Worm (Caenorhabditis elegans) whole organism, early embryonic: ENCODE data around the gene fipr-4.

Source experiments
- B0310.2 ChIP-seq: sonication (generic microtip); optimal IDR thresholded peaks from 2 replicates; lab custom pipeline; 2016; ENCODE audit warnings: mild to moderate bottlenecking, missing genetic modification characterization, missing compliant biosample characterization
- F13C5.2 ChIP-seq: sonication (generic microtip); optimal IDR thresholded peaks from 2 replicates; lab custom pipeline; 2017; ENCODE audit warnings: mild to moderate bottlenecking, missing genetic modification characterization, inconsistent platforms, missing compliant biosample characterization
- aly-1 ChIP-seq: sonication (generic microtip); optimal IDR thresholded peaks from 2 replicates; lab custom pipeline; 2016; ENCODE audit warnings: missing genetic modification characterization, missing compliant biosample characterization
- ama-1 ChIP-seq: fragments of 150-350 bp; optimal IDR thresholded peaks from 2 replicates; lab custom pipeline; 2014
- ceh-13 ChIP-seq: fragments of 200-800 bp; sonication (Bioruptor generic); optimal IDR thresholded peaks from 2 replicates; lab custom pipeline; 2018; ENCODE audit warnings: mild to moderate bottlenecking, missing genetic modification characterization, missing compliant biosample characterization
- ceh-36 ChIP-seq: sonication (generic microtip); optimal IDR thresholded peaks from 2 replicates; lab custom pipeline; 2016; ENCODE audit warnings: missing genetic modification characterization, inconsistent platforms, missing compliant biosample characterization
- ets-7 ChIP-seq: sonication (generic microtip); optimal IDR thresholded peaks from 2 replicates; lab custom pipeline; 2016; ENCODE audit warnings: missing genotype, missing genetic modification characterization, missing compliant biosample characterization
- flt-1 ChIP-seq: fragments of 200-800 bp; sonication (Bioruptor generic); IDR thresholded peaks from 2 replicates; pipeline ENCODE4 v1.3.6; 2022; ENCODE audit warnings: missing genetic modification characterization, missing compliant biosample characterization
- hmbx-1 ChIP-seq: sonication (generic microtip); optimal IDR thresholded peaks from 2 replicates; lab custom pipeline; 2016; ENCODE audit warnings: mild to moderate bottlenecking, missing genetic modification characterization, missing compliant biosample characterization
- hmg-4 ChIP-seq: fragments of 200-800 bp; sonication (Bioruptor generic); optimal IDR thresholded peaks from 2 replicates; lab custom pipeline; 2018; ENCODE audit warnings: mild to moderate bottlenecking, missing genetic modification characterization, missing compliant biosample characterization
- hnd-1 ChIP-seq: sonication (generic microtip); optimal IDR thresholded peaks from 2 replicates; lab custom pipeline; 2016; ENCODE audit warnings: missing genetic modification characterization, missing compliant biosample characterization
- pes-1 ChIP-seq: fragments of 200-800 bp; sonication (Bioruptor generic); IDR thresholded peaks from 2 replicates; pipeline ENCODE4 v1.3.6; 2022; ENCODE audit warnings: missing genetic modification reagents, missing genetic modification characterization, missing compliant biosample characterization
- scrt-1 ChIP-seq: fragments of 200-800 bp; sonication (Bioruptor generic); IDR thresholded peaks from 2 replicates; pipeline ENCODE4 v1.3.6; 2022; ENCODE audit warnings: missing genetic modification characterization, missing compliant biosample characterization
- sea-1 ChIP-seq: fragments of 200-800 bp; sonication (Bioruptor generic); conservative IDR thresholded peaks from 2 replicates; pipeline ENCODE4 v1.3.6; 2022; ENCODE audit warnings: missing genetic modification characterization, missing compliant biosample characterization
- tbx-11 ChIP-seq: fragments of 200-800 bp; sonication (Bioruptor generic); IDR thresholded peaks from 2 replicates; pipeline ENCODE4 v1.3.6; 2022; ENCODE audit warnings: missing genetic modification characterization, missing compliant biosample characterization
- tbx-37 ChIP-seq: fragments of 200-800 bp; sonication (Bioruptor generic); conservative IDR thresholded peaks from 2 replicates; pipeline ENCODE4 v1.3.6; 2022; ENCODE audit warnings: missing genetic modification reagents, missing genetic modification characterization, missing compliant biosample characterization
- tra-4 ChIP-seq: sonication (generic microtip); optimal IDR thresholded peaks from 2 replicates; lab custom pipeline; 2017; ENCODE audit warnings: missing genetic modification characterization, missing compliant biosample characterization

Gene fipr-4

ce11 chrV:10248255-10248979 lies 20.2 kb upstream of the fipr-4 start, which contains the start of gene akt-1:
Gene akt-1 (plus strand): TSS chrV:10248905.
- TF ChIP-seq sea-1 (GFP tag; lab: Robert Waterston, UW) (no peak), pes-1 (GFP tag; lab: Robert Waterston, UW) (no peak), tbx-11 (no peak), tra-4 (tag; lab: Kevin White, UChicago) (no peak), ceh-13 (no peak), ets-7 (no peak), hnd-1 (no peak), ceh-36 (tag; lab: Kevin White, UChicago) (no peak), scrt-1 (no peak), B0310.2 (no peak), hmg-4 (GFP tag; lab: Kevin White, UChicago) (no peak), ama-1 (lab: Kevin White, UChicago) (no peak), F13C5.2 (tag; lab: Kevin White, UChicago) (no peak), flt-1 (GFP tag; lab: Robert Waterston, UW) (no peak), hmbx-1 (tag; lab: Kevin White, UChicago) (no peak), tbx-37 (GFP tag; lab: Robert Waterston, UW) (no peak), aly-1 (tag; lab: Kevin White, UChicago) (no peak)

- TF ChIP-seq B0310.2, result no peak
- TF ChIP-seq ets-7, result no peak
- no peak for TF ChIP-seq F13C5.2 (tag; lab: Kevin White, UChicago)
- TF ChIP-seq hmg-4 (GFP tag; lab: Kevin White, UChicago), result no peak
- TF ChIP-seq sea-1 (GFP tag; lab: Robert Waterston, UW), result no peak
- TF ChIP-seq hnd-1, result no peak
- TF ChIP-seq ceh-13, result no peak
- TF ChIP-seq pes-1 (GFP tag; lab: Robert Waterston, UW), result no peak
- no peak for TF ChIP-seq ceh-36 (tag; lab: Kevin White, UChicago)
- no peak for TF ChIP-seq tbx-37 (GFP tag; lab: Robert Waterston, UW)
- no peak for TF ChIP-seq flt-1 (GFP tag; lab: Robert Waterston, UW)
Observed at ce11 chrV:10247673-10248239, 19.5 kb upstream of the fipr-4 start.

ce11 chrV:10246967-10247366 lies 18.7 kb upstream of the fipr-4 start:
- TF ChIP-seq pes-1 (GFP tag; lab: Robert Waterston, UW) (no peak), tbx-37 (GFP tag; lab: Robert Waterston, UW) (no peak), aly-1 (tag; lab: Kevin White, UChicago) (no peak), ceh-36 (tag; lab: Kevin White, UChicago) (no peak), hnd-1 (no peak), ceh-13 (no peak), tra-4 (tag; lab: Kevin White, UChicago) (no peak), hmg-4 (GFP tag; lab: Kevin White, UChicago) (no peak)

ce11 chrV:10246443-10246885 lies 18.2 kb upstream of the fipr-4 start:
- TF ChIP-seq tbx-37 (GFP tag; lab: Robert Waterston, UW), result no peak
- no peak for TF ChIP-seq sea-1 (GFP tag; lab: Robert Waterston, UW)
- TF ChIP-seq B0310.2, result no peak
- no peak for TF ChIP-seq ama-1 (lab: Kevin White, UChicago)
- TF ChIP-seq hmg-4 (GFP tag; lab: Kevin White, UChicago), result no peak

- no peak for TF ChIP-seq ama-1 (lab: Kevin White, UChicago)
- no peak for TF ChIP-seq hmg-4 (GFP tag; lab: Kevin White, UChicago)
- no peak for TF ChIP-seq ets-7
- TF ChIP-seq aly-1 (tag; lab: Kevin White, UChicago), result no peak
- no peak for TF ChIP-seq flt-1 (GFP tag; lab: Robert Waterston, UW)
- TF ChIP-seq ceh-13, result no peak
- no peak for TF ChIP-seq sea-1 (GFP tag; lab: Robert Waterston, UW)
- no peak for TF ChIP-seq ceh-36 (tag; lab: Kevin White, UChicago)
- no peak for TF ChIP-seq scrt-1
- TF ChIP-seq hmbx-1 (tag; lab: Kevin White, UChicago), result no peak
- TF ChIP-seq tbx-37 (GFP tag; lab: Robert Waterston, UW), result no peak
- no peak for TF ChIP-seq tbx-11
Observed at ce11 chrV:10245615-10246014, 17.4 kb upstream of the fipr-4 start.

- TF ChIP-seq hmg-4 (GFP tag; lab: Kevin White, UChicago) (no peak), ceh-36 (tag; lab: Kevin White, UChicago) (no peak), aly-1 (tag; lab: Kevin White, UChicago) (no peak), F13C5.2 (tag; lab: Kevin White, UChicago) (no peak), ceh-13 (no peak), B0310.2 (no peak), tra-4 (tag; lab: Kevin White, UChicago) (no peak), ama-1 (lab: Kevin White, UChicago) (no peak), flt-1 (GFP tag; lab: Robert Waterston, UW) (no peak), scrt-1 (no peak), hmbx-1 (tag; lab: Kevin White, UChicago) (no peak)
Observed at ce11 chrV:10244018-10244720, 15.9 kb upstream of the fipr-4 start.

ce11 chrV:10243105-10243504 lies 14.8 kb upstream of the fipr-4 start, which contains the start of gene C12D8.9:
Gene C12D8.9 (minus strand): TSS chrV:10243205.
- TF ChIP-seq flt-1 (GFP tag; lab: Robert Waterston, UW) (no peak), tbx-37 (GFP tag; lab: Robert Waterston, UW) (no peak), scrt-1 (no peak), ets-7 (no peak), hnd-1 (no peak)
